Fruit fly (Drosophila melanogaster) whole organism, pupa: ENCODE measurements around the gene inaF-D.

ENCODE experiments used
- CG10348 ChIP-seq: fragments of 200-800 bp; sonication (Bioruptor generic); IDR thresholded peaks from 2 replicates; pipeline ENCODE4 v1.3.6; 2022; ENCODE audit warnings: missing biosample characterization, missing genetic modification characterization
- CG13204 ChIP-seq: fragments of 200-800 bp; sonication (Bioruptor generic); optimal IDR thresholded peaks from 2 replicates; lab custom pipeline; 2018; ENCODE audit warnings: missing biosample characterization, mild to moderate bottlenecking, missing genetic modification characterization, moderate library complexity
- CG14655 ChIP-seq: fragments of 200-800 bp; sonication (Bioruptor generic); optimal IDR thresholded peaks from 3 replicates; lab custom pipeline; 2017; ENCODE audit warnings: mild to moderate bottlenecking, missing biosample characterization, missing genetic modification reagents, missing genetic modification characterization
- CG32121 ChIP-seq: fragments of 200-800 bp; sonication (Bioruptor generic); IDR thresholded peaks from 2 replicates; pipeline ENCODE4 v1.3.6; 2022; ENCODE audit warnings: missing biosample characterization, missing genetic modification characterization
- CG9948 ChIP-seq: fragments of 200-800 bp; sonication (Bioruptor generic); optimal IDR thresholded peaks from 2 replicates; lab custom pipeline; 2018; ENCODE audit warnings: missing biosample characterization, mild to moderate bottlenecking, missing genetic modification characterization, moderate library complexity
- D1 ChIP-seq: fragments of 200-800 bp; sonication (Bioruptor generic); optimal IDR thresholded peaks from 2 replicates; lab custom pipeline; 2018; ENCODE audit warnings: missing biosample characterization, mild to moderate bottlenecking, missing genetic modification characterization, moderate library complexity
- EcR ChIP-seq: fragments of 200-800 bp; sonication (Bioruptor generic); optimal IDR thresholded peaks from 3 replicates; lab custom pipeline; 2019; ENCODE audit warnings: missing biosample characterization, missing genetic modification characterization, mild to moderate bottlenecking, moderate library complexity, missing genetic modification reagents
- Ets98B ChIP-seq: fragments of 200-800 bp; sonication (Bioruptor generic); IDR thresholded peaks from 2 replicates; pipeline ENCODE4 v1.3.6; 2022; ENCODE audit warnings: missing biosample characterization, missing genetic modification characterization
- Pif1A ChIP-seq: fragments of 200-800 bp; sonication (Bioruptor generic); optimal IDR thresholded peaks from 3 replicates; lab custom pipeline; 2016; ENCODE audit warnings: missing biosample characterization, missing genetic modification characterization
- Pif1B ChIP-seq: fragments of 200-800 bp; sonication (Bioruptor generic); optimal IDR thresholded peaks from 3 replicates; lab custom pipeline; 2016; ENCODE audit warnings: missing biosample characterization, missing genetic modification characterization
- Snoo ChIP-seq: fragments of 200-800 bp; sonication (Bioruptor generic); optimal IDR thresholded peaks from 3 replicates; lab custom pipeline; 2017; ENCODE audit warnings: missing biosample characterization, mild to moderate bottlenecking, missing genetic modification characterization, inconsistent platforms
- gl ChIP-seq: fragments of 200-800 bp; sonication (Bioruptor generic); optimal IDR thresholded peaks from 2 replicates; lab custom pipeline; 2018; ENCODE audit warnings: missing biosample characterization, mild to moderate bottlenecking, missing genetic modification characterization
- rn ChIP-seq: fragments of 200-800 bp; sonication (Bioruptor generic); IDR thresholded peaks from 2 replicates; pipeline ENCODE4 v1.3.6; 2022; ENCODE audit warnings: missing biosample characterization, missing genetic modification characterization

DNA sequence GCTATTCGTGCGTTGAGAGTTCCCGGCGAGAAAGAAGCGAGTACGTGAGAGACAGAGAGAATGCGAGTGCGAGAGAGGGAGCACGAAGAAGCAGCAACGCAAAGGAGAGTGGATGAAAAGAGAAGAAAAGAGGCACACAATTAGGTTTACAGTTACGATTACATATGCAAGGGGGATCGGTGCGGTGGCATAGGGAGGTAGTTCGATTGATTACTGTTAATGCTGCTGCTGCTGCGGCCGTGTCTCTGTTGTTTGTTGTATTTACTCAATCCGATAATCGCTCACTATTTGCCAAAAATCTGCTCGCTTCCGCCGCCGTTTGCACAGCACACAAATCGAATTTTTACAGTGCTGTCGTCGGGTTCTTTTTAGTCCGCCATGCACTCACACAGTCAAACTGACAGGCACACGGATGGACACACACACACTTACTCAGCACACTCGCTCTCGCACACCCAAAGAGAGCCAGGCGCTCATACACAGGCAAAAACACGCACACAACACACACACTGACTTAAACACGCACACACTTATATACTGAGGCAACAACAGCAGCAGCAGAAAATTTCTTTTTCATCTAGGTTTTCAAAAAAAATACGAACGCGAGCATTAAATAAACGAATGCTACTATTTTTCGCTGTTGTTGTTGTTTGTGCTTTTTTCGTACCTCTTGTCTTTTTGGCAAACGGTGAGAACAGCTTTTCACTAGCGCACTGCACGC lies 14.9 kb downstream of the inaF-D start:
- TF ChIP-seq gl (tag; lab: Kevin White, UChicago), result peak; percentile 8
- TF ChIP-seq EcR, result peak; percentile 0
- no peak for TF ChIP-seq Pif1A
- TF ChIP-seq CG9948, result no peak
- TF ChIP-seq CG32121, result no peak
- TF ChIP-seq Snoo (tag; lab: Kevin White, UChicago), result no peak
- no peak for TF ChIP-seq rn
- no peak for TF ChIP-seq CG10348 (GFP tag; lab: Robert Waterston, UW)
- TF ChIP-seq CG13204 (GFP tag; lab: Kevin White, UChicago), result peak; percentile 40
- no peak for TF ChIP-seq D1 (tag; lab: Kevin White, UChicago)
- no peak for TF ChIP-seq Pif1B (GFP tag; lab: Kevin White, UChicago)
- TF ChIP-seq CG14655 (GFP tag; lab: Kevin White, UChicago), result peak; percentile 59
- TF ChIP-seq Ets98B (GFP tag; lab: Robert Waterston, UW), result no peak; the same call in 1 of the 2 replicates
